Worm (Caenorhabditis elegans) whole organism, late embryonic: Measurements from ENCODE around the gene dmsr-10.

Experiments used
- ceh-24 ChIP-seq: sonication (generic microtip); optimal IDR thresholded peaks from 2 replicates; lab custom pipeline; 2016; ENCODE audit warnings: mild to moderate bottlenecking, missing genetic modification characterization, missing compliant biosample characterization
- ceh-45 ChIP-seq: fragments of 200-800 bp; sonication (Bioruptor generic); IDR thresholded peaks from 2 replicates; pipeline ENCODE4 v1.3.6; 2022; ENCODE audit warnings: missing genetic modification reagents, missing genetic modification characterization, missing compliant biosample characterization
- fkh-10 ChIP-seq: fragments of 150-350 bp; optimal IDR thresholded peaks from 2 replicates; lab custom pipeline; 2014; ENCODE audit warnings: missing biosample characterization, missing genetic modification reagents, missing genetic modification characterization
- hlh-30 ChIP-seq: sonication (generic microtip); optimal IDR thresholded peaks from 2 replicates; lab custom pipeline; 2017; ENCODE audit warnings: antibody characterized with exemption, missing genetic modification characterization, missing compliant biosample characterization; ENCODE audit not compliant: insufficient read depth
- lin-11 ChIP-seq: fragments of 200-800 bp; sonication (Bioruptor generic); optimal IDR thresholded peaks from 2 replicates; lab custom pipeline; 2018; ENCODE audit warnings: mild to moderate bottlenecking, missing genetic modification characterization, missing compliant biosample characterization

DNA sequence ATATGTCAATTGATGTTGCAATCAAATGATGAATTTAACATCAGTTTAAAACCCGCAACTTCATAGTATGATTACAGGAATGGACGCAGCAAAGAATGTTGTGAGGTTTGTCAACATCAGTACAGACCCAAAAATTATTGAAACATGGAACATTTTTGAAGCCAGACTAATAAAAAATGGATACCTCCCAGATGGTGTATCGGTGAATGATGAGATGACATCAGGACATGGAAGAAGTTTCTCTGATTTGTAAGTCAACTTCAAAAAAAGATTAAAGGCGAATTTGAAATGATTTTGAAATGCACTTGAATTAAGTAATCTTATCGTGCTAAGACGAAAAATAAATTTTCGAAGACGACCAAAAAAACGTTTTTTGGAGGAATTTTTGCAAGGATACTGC lies 12.1 kb upstream of the dmsr-10 start:
- no peak for TF ChIP-seq ceh-45
- no peak for TF ChIP-seq ceh-24 (tag; lab: Kevin White, UChicago)
- no peak for TF ChIP-seq fkh-10
- TF ChIP-seq hlh-30 (tag; lab: Kevin White, UChicago): no peak
- no peak for TF ChIP-seq lin-11 (tag; lab: Kevin White, UChicago)
